Worm (Caenorhabditis elegans) whole organism, L4/young adult: ENCODE results near the gene C04E12.2.
"Not testable (repeated sequence)": the region's sequence is repeated elsewhere in the genome, so short reads cannot be mapped to it uniquely, and the experiment has no call there.

Experiments used
- W03F9.2 ChIP-seq: fragments of 150-350 bp; optimal IDR thresholded peaks from 2 replicates; lab custom pipeline; 2014; ENCODE audit warnings: missing biosample characterization, missing genetic modification characterization
- dao-5 ChIP-seq: sonication (generic microtip); optimal IDR thresholded peaks from 2 replicates; lab custom pipeline; 2016; ENCODE audit warnings: missing genotype, missing genetic modification characterization, moderate library complexity, missing compliant biosample characterization
- him-1 ChIP-seq: sonication (generic microtip); optimal IDR thresholded peaks from 2 replicates; lab custom pipeline; 2016; ENCODE audit warnings: missing genotype, missing genetic modification reagents, missing genetic modification characterization, missing compliant biosample characterization

Gene C04E12.2

DNA sequence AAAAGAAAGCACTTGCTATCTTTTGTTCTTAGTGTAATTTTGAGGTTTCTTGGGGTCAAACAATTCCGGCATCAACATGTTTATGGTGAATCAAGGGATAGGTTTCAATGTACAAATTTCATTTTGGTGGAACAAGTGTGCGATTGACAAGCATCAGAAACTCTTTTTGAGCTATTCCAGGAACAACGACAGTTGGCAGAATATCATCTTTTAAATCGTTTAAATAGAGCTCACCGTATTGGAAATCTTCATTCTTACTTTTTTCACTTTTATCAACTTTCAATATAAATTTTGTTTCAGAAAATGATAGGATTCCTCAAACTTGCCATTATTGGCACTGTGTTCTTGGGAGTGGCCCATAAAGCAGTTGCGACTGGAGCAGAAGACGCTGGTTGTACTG is 32.1 kb downstream of the C04E12.2 start, which contains the start of gene T20D4.10:
T20D4.10 (plus strand) TSS at position 301 of the 400 bp plus-strand sequence.
- not testable (repeated sequence) for TF ChIP-seq him-1, dao-5, W03F9.2 (tag; lab: Kevin White, UChicago)

DNA sequence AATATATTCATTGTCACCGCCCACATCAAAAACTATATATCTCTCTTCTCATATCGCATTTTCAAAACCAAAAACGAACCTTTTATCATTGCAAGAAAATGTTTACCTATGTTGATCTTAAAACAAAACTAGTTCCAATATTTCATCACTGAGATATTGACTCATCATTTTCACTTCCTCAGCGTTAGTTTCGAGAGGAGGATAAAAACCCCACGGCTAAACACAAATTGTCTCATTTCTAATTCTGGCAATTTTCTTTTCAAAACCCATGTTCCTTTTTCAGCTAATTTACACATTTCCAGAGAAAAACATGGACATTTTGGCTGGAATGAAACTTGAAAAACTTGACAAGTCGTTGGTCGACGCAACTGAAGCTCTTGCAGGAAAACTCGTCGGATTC is 40.7 kb downstream of the C04E12.2 start, which contains the start of gene T20D4.7:
T20D4.7 (plus strand) TSS at position 301 of the 400 bp plus-strand sequence.
- TF ChIP-seq W03F9.2 (tag; lab: Kevin White, UChicago) = no peak
- TF ChIP-seq dao-5 (tag; lab: Kevin White, UChicago) = no peak
- TF ChIP-seq him-1 (tag; lab: Kevin White, UChicago) = no peak

DNA sequence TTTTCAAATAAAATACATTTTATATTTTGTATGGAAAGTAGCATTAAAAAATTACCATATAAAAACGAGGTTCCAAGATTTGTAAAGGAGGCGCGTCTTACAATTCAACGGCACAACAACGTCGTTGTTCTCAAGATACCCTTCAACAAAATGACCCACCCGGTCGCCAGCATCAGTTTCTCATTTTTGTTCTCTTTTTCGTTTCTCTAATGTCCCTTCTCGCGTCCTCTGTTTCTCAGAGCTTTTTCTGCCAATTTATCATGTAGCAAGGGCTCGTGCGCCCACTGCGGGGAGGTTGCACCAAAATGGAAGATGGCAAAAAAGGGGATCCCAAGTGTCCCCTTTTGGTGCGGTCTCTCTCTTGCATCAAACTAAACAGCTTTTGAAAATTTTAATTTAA is 41.6 kb downstream of the C04E12.2 start:
- TF ChIP-seq dao-5 (tag; lab: Kevin White, UChicago) = no peak
- TF ChIP-seq him-1 (tag; lab: Kevin White, UChicago) = no peak
- TF ChIP-seq W03F9.2 (tag; lab: Kevin White, UChicago) = no peak

- TF ChIP-seq dao-5 (tag; lab: Kevin White, UChicago) = no peak
- no peak for TF ChIP-seq him-1 (tag; lab: Kevin White, UChicago)
- no peak for TF ChIP-seq W03F9.2 (tag; lab: Kevin White, UChicago)
Observed at ce11 chrV:3410098-3410570, 42.3 kb downstream of the C04E12.2 start, which contains the start of gene arrd-22. Gene arrd-22 (plus strand): TSS chrV:3410520.

DNA sequence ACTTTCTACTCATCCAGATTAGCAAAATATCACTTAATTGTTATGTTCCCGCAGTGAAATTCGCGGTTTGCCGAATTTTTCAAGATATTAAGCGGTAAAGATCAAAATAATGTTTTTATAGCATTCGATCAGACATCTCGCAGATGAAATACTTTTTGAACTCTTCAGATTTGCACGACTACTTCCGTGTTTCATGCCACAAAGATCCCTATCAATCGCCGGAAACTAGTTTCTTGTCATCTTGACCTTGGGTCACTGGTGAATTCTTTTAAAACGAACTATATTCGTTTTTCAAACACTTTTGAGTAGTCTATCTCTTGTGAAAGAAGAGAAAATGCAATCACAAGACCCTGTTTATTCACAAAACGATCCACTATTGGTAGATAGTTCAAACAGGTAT is 45.1 kb downstream of the C04E12.2 start, which contains the start of gene txt-11:
txt-11 (plus strand) TSS at position 301 of the 400 bp plus-strand sequence.
- TF ChIP-seq W03F9.2 (tag; lab: Kevin White, UChicago) (no peak), him-1 (tag; lab: Kevin White, UChicago) (no peak), dao-5 (tag; lab: Kevin White, UChicago) (no peak)

DNA sequence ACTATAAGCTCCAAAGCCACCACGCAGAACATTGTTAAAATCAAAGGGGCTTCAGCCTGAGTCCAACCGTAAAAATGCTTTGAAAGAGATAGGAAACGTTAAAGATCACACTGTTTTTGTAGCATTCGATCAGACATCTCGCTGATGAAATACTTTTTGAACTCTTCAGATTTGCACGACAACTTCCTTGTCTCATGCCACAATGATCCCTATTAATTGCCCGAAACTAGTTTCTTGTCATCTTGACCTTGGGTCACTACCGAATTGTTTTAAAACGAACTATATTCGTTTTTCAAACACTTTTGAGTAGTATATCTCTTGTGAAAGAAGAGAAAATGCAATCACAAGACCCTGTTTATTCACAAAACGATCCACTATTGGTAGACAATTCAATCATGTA is 50.1 kb downstream of the C04E12.2 start, which contains the start of gene T20D4.3:
T20D4.3 (plus strand) TSS at position 301 of the 400 bp plus-strand sequence.
- TF ChIP-seq him-1 (tag; lab: Kevin White, UChicago) = no peak
- no peak for TF ChIP-seq W03F9.2 (tag; lab: Kevin White, UChicago)
- TF ChIP-seq dao-5 (tag; lab: Kevin White, UChicago) = no peak
